Fruit fly (Drosophila melanogaster) whole organism, wandering third instar larva: ENCODE measurements around the gene CG11836.

Source experiments
- h ChIP-seq: fragments of 200-800 bp; sonication (Bioruptor generic); optimal IDR thresholded peaks from 3 replicates; lab custom pipeline; 2016; ENCODE audit warnings: missing biosample characterization, mild to moderate bottlenecking, missing genetic modification characterization
- psq ChIP-seq: fragments of 200-800 bp; sonication (Bioruptor generic); optimal IDR thresholded peaks from 3 replicates; lab custom pipeline; 2017; ENCODE audit warnings: missing biosample characterization, mild to moderate bottlenecking, missing genetic modification characterization, moderate library complexity
- woc ChIP-seq: sonication (Bioruptor generic); optimal IDR thresholded peaks from 2 replicates; lab custom pipeline; 2016; ENCODE audit warnings: missing biosample characterization, mild to moderate bottlenecking, missing genetic modification characterization

DNA sequence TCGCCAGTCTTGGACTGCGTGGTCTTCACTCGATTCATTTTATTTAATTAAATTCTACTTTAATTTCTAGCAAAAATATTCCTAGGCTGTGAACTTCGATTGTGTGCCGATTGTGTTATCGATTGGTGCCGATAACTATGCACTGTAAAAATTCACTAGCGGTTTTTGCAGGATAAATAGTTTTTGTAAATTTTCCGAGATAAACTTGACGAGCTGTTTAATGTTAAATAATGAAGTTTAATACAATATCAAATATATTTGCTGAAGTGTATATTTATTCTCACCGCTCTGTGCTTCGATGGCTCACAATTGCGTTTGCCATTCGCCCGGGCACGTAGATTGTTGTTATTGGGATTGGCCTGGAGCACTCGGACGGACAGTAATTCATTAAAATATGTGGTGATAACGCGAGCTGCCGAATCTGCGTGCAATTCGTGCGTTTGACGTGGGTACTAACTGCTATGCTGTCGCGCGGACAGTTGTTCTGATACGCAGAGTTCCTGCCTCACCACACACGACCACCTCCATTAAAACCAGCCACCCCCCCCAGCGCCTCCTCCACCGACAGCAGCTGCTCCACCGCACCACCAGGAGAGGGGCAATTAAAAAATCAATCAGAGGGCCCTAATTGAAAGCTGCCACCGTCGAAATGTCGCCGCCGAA lies 45.9 kb upstream of the CG11836 start, which contains the start of the genes EMC6 and Hr96:
- TF ChIP-seq psq (GFP tag; lab: Kevin White, UChicago), result peak; percentile 83
- peak; percentile 95 for TF ChIP-seq h (GFP tag; lab: Kevin White, UChicago)
- TF ChIP-seq woc, result peak; percentile 85
